Worm (Caenorhabditis elegans): Measurements from ENCODE around the gene C18D11.3.

ce11 chrIII:11810447-11810846 lies 12.8 kb upstream of the C18D11.3 start, which contains the start of gene C18D11.6:
- TF ChIP-seq dao-5 (tag; optimal IDR thresholded peaks at IDR 0.05) (no peak), him-1 (tag; optimal IDR thresholded peaks at IDR 0.05) (no peak)

Measured in whole organism, L4/young adult.